Worm (Caenorhabditis elegans) whole organism, L2 larva: Measurements from ENCODE around the gene idpp-12.

ENCODE experiments used
- C34F6.9 ChIP-seq: fragments of 150-350 bp; optimal IDR thresholded peaks from 2 replicates; lab custom pipeline; 2014; ENCODE audit warnings: missing biosample characterization, missing genetic modification characterization
- R02D3.7 ChIP-seq: fragments of 150-350 bp; optimal IDR thresholded peaks from 2 replicates; lab custom pipeline; 2014; ENCODE audit warnings: missing biosample characterization, missing genetic modification characterization
- alr-1 ChIP-seq: fragments of 150-350 bp; optimal IDR thresholded peaks from 2 replicates; lab custom pipeline; 2014; ENCODE audit warnings: missing biosample characterization, missing genetic modification characterization
- blmp-1 ChIP-seq: sonication (generic microtip); optimal IDR thresholded peaks from 2 replicates; lab custom pipeline; 2017; ENCODE audit warnings: missing genetic modification characterization, mild to moderate bottlenecking, missing compliant biosample characterization, antibody characterized with exemption, moderate library complexity; ENCODE audit not compliant: insufficient read depth
- ceh-16 ChIP-seq: fragments of 150-350 bp; optimal IDR thresholded peaks from 2 replicates; lab custom pipeline; 2014; ENCODE audit warnings: missing biosample characterization, missing genetic modification characterization
- ceh-82 ChIP-seq: fragments of 150-350 bp; optimal IDR thresholded peaks from 2 replicates; lab custom pipeline; 2014; ENCODE audit warnings: missing biosample characterization, missing genetic modification characterization
- crh-2 ChIP-seq: sonication (generic microtip); optimal IDR thresholded peaks from 2 replicates; lab custom pipeline; 2017; ENCODE audit warnings: missing biosample characterization, missing genetic modification characterization
- dmd-4 ChIP-seq: sonication (generic microtip); optimal IDR thresholded peaks from 2 replicates; lab custom pipeline; 2017; ENCODE audit warnings: missing biosample characterization, missing genetic modification characterization
- egl-27 ChIP-seq: sonication (generic microtip); optimal IDR thresholded peaks from 3 replicates; lab custom pipeline; 2017; ENCODE audit warnings: missing biosample characterization, missing genetic modification reagents, missing genetic modification characterization
- elt-1 ChIP-seq: fragments of 150-350 bp; optimal IDR thresholded peaks from 2 replicates; lab custom pipeline; 2014; ENCODE audit warnings: missing biosample characterization, missing genetic modification characterization
- elt-3 ChIP-seq: sonication (generic microtip); optimal IDR thresholded peaks from 2 replicates; lab custom pipeline; 2017; ENCODE audit warnings: missing biosample characterization, missing genetic modification characterization
- fos-1 ChIP-seq: fragments of 150-350 bp; optimal IDR thresholded peaks from 2 replicates; lab custom pipeline; 2014; ENCODE audit warnings: missing biosample characterization, missing genetic modification characterization
- lin-11 ChIP-seq: fragments of 150-350 bp; sonication (generic microtip); optimal IDR thresholded peaks from 2 replicates; lab custom pipeline; 2014; ENCODE audit warnings: missing biosample characterization, missing genetic modification characterization, inconsistent platforms, mixed read lengths
- lin-13 ChIP-seq: fragments of 150-350 bp; optimal IDR thresholded peaks from 2 replicates; lab custom pipeline; 2014; ENCODE audit warnings: missing biosample characterization, missing genetic modification reagents, missing genetic modification characterization
- lin-39 ChIP-seq: fragments of 150-350 bp; optimal IDR thresholded peaks from 2 replicates; lab custom pipeline; 2014; ENCODE audit warnings: missing biosample characterization, missing genetic modification reagents, missing genetic modification characterization
- lsy-2 ChIP-seq, 2 experiments: fragments of 150-350 bp in 1 of 2; sonication (generic microtip) in 1 of 2; optimal IDR thresholded peaks; 2 replicates each; lab custom pipeline; 2014 to 2017; ENCODE audit warnings: missing biosample characterization in 2 of 2, missing genetic modification characterization in 2 of 2
- mab-5 ChIP-seq: fragments of 150-350 bp; optimal IDR thresholded peaks from 2 replicates; lab custom pipeline; 2014; ENCODE audit warnings: missing biosample characterization, missing genetic modification characterization
- mbf-1 ChIP-seq: sonication (generic microtip); optimal IDR thresholded peaks from 2 replicates; lab custom pipeline; 2017; ENCODE audit warnings: missing biosample characterization, missing genetic modification characterization
- mdl-1 ChIP-seq, 2 experiments: fragments of 150-350 bp in 1 of 2; sonication (generic microtip) in 1 of 2; optimal IDR thresholded peaks; 2 replicates each; lab custom pipeline; 2017; ENCODE audit warnings: missing biosample characterization in 2 of 2, missing genetic modification characterization in 2 of 2
- nhr-10 ChIP-seq: sonication (generic microtip); optimal IDR thresholded peaks from 2 replicates; lab custom pipeline; 2017; ENCODE audit warnings: missing biosample characterization, missing genetic modification characterization
- nhr-12 ChIP-seq: fragments of 150-350 bp; optimal IDR thresholded peaks from 2 replicates; lab custom pipeline; 2014; ENCODE audit warnings: missing biosample characterization, missing genetic modification characterization
- nhr-21 ChIP-seq: fragments of 150-350 bp; optimal IDR thresholded peaks from 2 replicates; lab custom pipeline; 2014; ENCODE audit warnings: missing biosample characterization, missing genetic modification characterization
- nhr-237 ChIP-seq: fragments of 150-350 bp; optimal IDR thresholded peaks from 2 replicates; lab custom pipeline; 2014; ENCODE audit warnings: missing biosample characterization, missing genetic modification characterization
- nhr-6 ChIP-seq: fragments of 150-350 bp; optimal IDR thresholded peaks from 2 replicates; lab custom pipeline; 2014; ENCODE audit warnings: missing biosample characterization, missing genetic modification characterization
- peb-1 ChIP-seq: fragments of 150-350 bp; optimal IDR thresholded peaks from 2 replicates; lab custom pipeline; 2014; ENCODE audit warnings: missing biosample characterization, missing genetic modification characterization
- sem-4 ChIP-seq: fragments of 150-350 bp; optimal IDR thresholded peaks from 2 replicates; lab custom pipeline; 2014; ENCODE audit warnings: missing biosample characterization, missing genetic modification reagents, missing genetic modification characterization
- skn-1 ChIP-seq: sonication (generic microtip); optimal IDR thresholded peaks from 2 replicates; lab custom pipeline; 2017; ENCODE audit warnings: missing biosample characterization, missing genetic modification characterization
- sma-9 ChIP-seq, 2 experiments: fragments of 150-350 bp in 1 of 2; sonication (generic microtip) in 1 of 2; optimal IDR thresholded peaks; 2 replicates each; lab custom pipeline; 2014 to 2016; ENCODE audit warnings: missing genetic modification characterization in 2 of 2, mild to moderate bottlenecking in 1 of 2, missing biosample characterization in 1 of 2, missing compliant biosample characterization in 1 of 2, missing genetic modification reagents in 1 of 2, moderate library complexity in 1 of 2
- snpc-4 ChIP-seq: fragments of 150-350 bp; optimal IDR thresholded peaks from 2 replicates; lab custom pipeline; 2014; ENCODE audit warnings: missing biosample characterization, missing genetic modification characterization
- unc-55 ChIP-seq: fragments of 150-350 bp; sonication (generic microtip); optimal IDR thresholded peaks from 3 replicates; lab custom pipeline; 2014; ENCODE audit warnings: missing biosample characterization, missing genetic modification reagents, missing genetic modification characterization
- unc-62 ChIP-seq: fragments of 150-350 bp; optimal IDR thresholded peaks from 2 replicates; lab custom pipeline; 2014; ENCODE audit warnings: missing biosample characterization, missing genetic modification reagents, missing genetic modification characterization
- zag-1 ChIP-seq: fragments of 150-350 bp; optimal IDR thresholded peaks from 2 replicates; lab custom pipeline; 2014; ENCODE audit warnings: missing biosample characterization, missing genetic modification characterization
- ztf-1 ChIP-seq: fragments of 200-800 bp; sonication (Bioruptor generic); conservative IDR thresholded peaks from 2 replicates; pipeline ENCODE4 v1.3.6; 2022; ENCODE audit warnings: missing genetic modification characterization, missing compliant biosample characterization
- ztf-4 ChIP-seq: fragments of 150-350 bp; optimal IDR thresholded peaks from 2 replicates; lab custom pipeline; 2014; ENCODE audit warnings: missing biosample characterization, missing genetic modification characterization

The idpp-12 gene

ce11 chrIV:3294553-3295185, 9.1 kb upstream of the idpp-12 start, which contains the start of gene W08E12.7 (continued):
- TF ChIP-seq elt-3, result no peak
- TF ChIP-seq snpc-4, result peak; percentile 84
- TF ChIP-seq fos-1 (tag; lab: Kevin White, UChicago), result peak; percentile 95
- peak; percentile 41 for TF ChIP-seq nhr-10 (tag; lab: Kevin White, UChicago)
- TF ChIP-seq skn-1 (tag; lab: Kevin White, UChicago), result peak; percentile 80
- peak; percentile 89 for TF ChIP-seq ztf-4
- TF ChIP-seq crh-2 (tag; lab: Kevin White, UChicago), result peak; percentile 97
- TF ChIP-seq alr-1 (tag; lab: Kevin White, UChicago), result no peak
- peak; percentile 96 for TF ChIP-seq lin-13 (GFP tag; lab: Kevin White, UChicago)
- no peak for TF ChIP-seq ztf-1 (GFP tag; lab: Robert Waterston, UW)
- peak; percentile 64 for TF ChIP-seq lin-39 (tag; lab: Kevin White, UChicago)
- TF ChIP-seq nhr-21 (tag; lab: Kevin White, UChicago), result peak; percentile 90
- peak; percentile 71 for TF ChIP-seq lin-11 (tag; lab: Kevin White, UChicago)
- TF ChIP-seq nhr-12, result no peak
- TF ChIP-seq zag-1 (tag; lab: Kevin White, UChicago), result peak; percentile 82
- TF ChIP-seq sma-9 (GFP tag; optimal IDR thresholded peaks at IDR 0.05; lab: Kevin White, UChicago), result peak; percentile 89
- no peak for TF ChIP-seq sma-9 (tag; optimal IDR thresholded peaks at IDR 0.05; lab: Kevin White, UChicago)
- peak; percentile 23 for TF ChIP-seq R02D3.7 (tag; lab: Kevin White, UChicago)
- TF ChIP-seq mbf-1 (tag; lab: Kevin White, UChicago), result no peak
- TF ChIP-seq ceh-16 (tag; lab: Kevin White, UChicago), result no peak
- peak in 1 of 2 experiments; percentile 82 for TF ChIP-seq mdl-1 (tag; optimal IDR thresholded peaks at IDR 0.05; lab: Kevin White, UChicago)
- TF ChIP-seq C34F6.9 (tag; lab: Kevin White, UChicago), result peak; percentile 99
- peak; percentile 14 for TF ChIP-seq nhr-237 (tag; lab: Kevin White, UChicago)

DNA sequence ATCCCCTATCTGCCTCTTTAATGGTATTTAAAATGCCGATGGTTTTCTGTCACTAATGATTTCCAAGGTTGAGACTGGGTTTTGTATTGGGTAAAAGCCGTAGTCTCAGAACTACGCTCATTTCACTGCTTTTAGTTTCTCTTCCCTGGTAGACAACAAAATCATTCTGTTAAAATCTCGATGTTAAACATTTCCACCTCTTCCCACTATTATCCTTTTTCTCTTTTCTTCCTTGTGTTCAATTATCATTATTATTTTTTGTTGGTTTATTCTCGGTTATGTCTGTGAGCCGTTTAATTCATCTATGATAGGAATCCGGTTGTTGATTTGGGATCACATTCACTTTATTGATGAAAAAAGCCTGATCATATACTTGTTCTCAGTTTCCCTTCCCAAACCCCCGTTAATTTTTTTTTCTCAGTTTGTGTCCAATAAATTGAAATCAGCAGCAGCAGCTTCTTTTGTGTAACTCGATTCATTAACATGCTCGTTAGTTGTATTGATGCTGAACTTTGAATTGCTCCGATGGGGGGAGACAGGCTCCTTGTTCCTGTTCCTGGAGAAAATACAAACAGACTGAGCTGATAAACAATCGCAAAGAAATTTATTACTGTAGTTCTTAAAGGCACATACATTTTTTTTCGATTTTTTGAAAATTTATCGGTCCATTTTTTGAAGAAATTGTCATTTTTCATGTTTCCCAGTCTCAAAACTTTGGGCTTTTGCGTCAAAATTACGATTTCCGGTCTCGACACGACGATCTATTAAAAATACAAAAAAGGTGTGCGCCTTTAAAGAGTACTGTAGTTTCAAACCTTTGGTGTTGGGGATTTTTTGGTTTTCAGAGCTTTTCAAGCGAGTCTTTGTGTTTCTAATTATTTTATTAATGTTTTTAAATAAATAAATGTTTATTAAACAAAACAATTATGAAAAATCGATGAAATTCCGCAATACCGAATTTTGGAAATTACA, 6.9 kb upstream of the idpp-12 start:
- TF ChIP-seq blmp-1 (tag; lab: Kevin White, UChicago), result no peak
- TF ChIP-seq crh-2 (tag; lab: Kevin White, UChicago), result no peak
- TF ChIP-seq peb-1 (tag; lab: Kevin White, UChicago), result no peak
- TF ChIP-seq ztf-1 (GFP tag; lab: Robert Waterston, UW), result no peak
- TF ChIP-seq C34F6.9 (tag; lab: Kevin White, UChicago), result no peak
- no peak for TF ChIP-seq elt-1 (tag; lab: Kevin White, UChicago)
- no peak for TF ChIP-seq unc-62 (GFP tag; lab: Kevin White, UChicago)
- no peak for TF ChIP-seq mab-5 (tag; lab: Kevin White, UChicago)
- no peak for TF ChIP-seq lsy-2 (tag; optimal IDR thresholded peaks at IDR 0.05; lab: Kevin White, UChicago)
- TF ChIP-seq sem-4, result no peak
- no peak for TF ChIP-seq nhr-6 (tag; lab: Kevin White, UChicago)
- no peak for TF ChIP-seq R02D3.7 (tag; lab: Kevin White, UChicago)
- no peak for TF ChIP-seq snpc-4
- TF ChIP-seq dmd-4, result no peak

DNA sequence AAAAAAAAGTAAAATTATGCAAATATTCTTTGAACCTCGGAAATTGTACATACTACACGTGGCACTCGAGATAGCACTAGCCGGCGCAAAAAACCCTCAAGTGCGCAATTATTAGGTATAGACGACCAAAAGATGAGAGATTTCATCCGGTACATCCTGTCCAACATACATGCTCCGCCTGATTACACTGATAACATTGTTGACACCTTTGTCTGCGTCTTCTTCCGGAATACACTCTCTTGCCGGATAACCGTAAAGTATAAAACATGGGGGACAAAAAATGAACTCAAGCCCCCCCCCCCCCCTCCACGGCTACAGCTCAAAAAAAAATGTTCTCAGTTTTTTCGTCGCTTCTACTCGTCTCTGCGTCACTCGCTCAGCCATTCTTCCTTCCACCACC, 5.5 kb upstream of the idpp-12 start, which contains the start of gene W08E12.6:
Gene W08E12.6, plus strand, starts transcription at position 301 of the 400 bp plus-strand sequence.
- TF ChIP-seq ceh-82 (tag; lab: Kevin White, UChicago) (no peak), lsy-2 (tag; optimal IDR thresholded peaks at IDR 0.05; lab: Kevin White, UChicago) (no peak), nhr-21 (tag; lab: Kevin White, UChicago) (no peak), sem-4 (no peak), unc-62 (GFP tag; lab: Kevin White, UChicago) (no peak), mab-5 (tag; lab: Kevin White, UChicago) (no peak), egl-27 (tag; lab: Kevin White, UChicago) (no peak), nhr-6 (tag; lab: Kevin White, UChicago) (no peak), unc-55 (GFP tag; lab: Kevin White, UChicago) (no peak)
- TF ChIP-seq, all 48 proteins: peak for 0
